Worm (Caenorhabditis elegans) whole organism, mixed stage, embryonic: ENCODE measurements around the gene daf-31.

Source experiments
- M03D4.4 ChIP-seq: sonication (generic microtip); optimal IDR thresholded peaks from 2 replicates; lab custom pipeline; 2017; ENCODE audit warnings: mild to moderate bottlenecking, missing genetic modification characterization, missing compliant biosample characterization
- bed-3 ChIP-seq: fragments of 200-800 bp; sonication (Bioruptor generic); optimal IDR thresholded peaks from 3 replicates; lab custom pipeline; 2018; ENCODE audit warnings: mild to moderate bottlenecking, missing genetic modification characterization, moderate library complexity, missing compliant biosample characterization
- blmp-1 ChIP-seq: fragments of 150-350 bp; optimal IDR thresholded peaks from 2 replicates; lab custom pipeline; 2014; ENCODE audit warnings: missing biosample characterization, missing genetic modification characterization
- ceh-39 ChIP-seq: fragments of 150-350 bp; optimal IDR thresholded peaks from 2 replicates; lab custom pipeline; 2014; ENCODE audit warnings: missing biosample characterization, missing genetic modification characterization
- ceh-83 ChIP-seq: fragments of 200-800 bp; sonication (Bioruptor generic); optimal IDR thresholded peaks from 2 replicates; lab custom pipeline; 2018; ENCODE audit warnings: mild to moderate bottlenecking, missing genetic modification characterization, missing compliant biosample characterization
- ces-1 ChIP-seq: fragments of 150-350 bp; optimal IDR thresholded peaks from 2 replicates; lab custom pipeline; 2014; ENCODE audit warnings: missing biosample characterization, missing genetic modification reagents, missing genetic modification characterization
- elt-1 ChIP-seq: sonication (generic microtip); optimal IDR thresholded peaks from 2 replicates; lab custom pipeline; 2017; ENCODE audit warnings: missing genetic modification characterization, mild to moderate bottlenecking, missing compliant biosample characterization, antibody characterized with exemption, moderate library complexity, borderline replicate concordance; ENCODE audit not compliant: insufficient read depth
- elt-3 ChIP-seq: fragments of 150-350 bp; optimal IDR thresholded peaks from 2 replicates; lab custom pipeline; 2014; ENCODE audit warnings: missing biosample characterization, missing genetic modification characterization
- flh-1 ChIP-seq: fragments of 200-800 bp; sonication (Bioruptor generic); optimal IDR thresholded peaks from 2 replicates; lab custom pipeline; 2018; ENCODE audit warnings: mild to moderate bottlenecking, missing genetic modification characterization, moderate library complexity, missing compliant biosample characterization
- ham-2 ChIP-seq: fragments of 200-800 bp; sonication (Bioruptor generic); optimal IDR thresholded peaks from 2 replicates; lab custom pipeline; 2018; ENCODE audit warnings: mild to moderate bottlenecking, missing genetic modification characterization, missing compliant biosample characterization
- hlh-1 ChIP-seq: fragments of 150-350 bp; optimal IDR thresholded peaks from 2 replicates; lab custom pipeline; 2014; ENCODE audit warnings: missing biosample characterization, missing genetic modification reagents, missing genetic modification characterization
- lin-13 ChIP-seq: fragments of 150-350 bp; optimal IDR thresholded peaks from 2 replicates; lab custom pipeline; 2014; ENCODE audit warnings: missing biosample characterization, missing genetic modification characterization
- lsy-2 ChIP-seq: fragments of 150-350 bp; optimal IDR thresholded peaks from 2 replicates; lab custom pipeline; 2014; ENCODE audit warnings: missing biosample characterization, missing genetic modification characterization
- mep-1 ChIP-seq: fragments of 150-350 bp; optimal IDR thresholded peaks from 2 replicates; lab custom pipeline; 2017; ENCODE audit warnings: missing biosample characterization, missing genetic modification reagents, missing genetic modification characterization, inconsistent platforms
- mls-2 ChIP-seq: sonication (generic microtip); optimal IDR thresholded peaks from 2 replicates; lab custom pipeline; 2016; ENCODE audit warnings: mild to moderate bottlenecking, missing genetic modification characterization, moderate library complexity, missing compliant biosample characterization
- nhr-2 ChIP-seq: fragments of 150-350 bp; optimal IDR thresholded peaks from 2 replicates; lab custom pipeline; 2014; ENCODE audit warnings: missing biosample characterization, missing genetic modification characterization
- nhr-237 ChIP-seq: fragments of 150-350 bp; optimal IDR thresholded peaks from 2 replicates; lab custom pipeline; 2014; ENCODE audit warnings: missing biosample characterization, missing genetic modification characterization
- nhr-28 ChIP-seq: fragments of 150-350 bp; optimal IDR thresholded peaks from 2 replicates; lab custom pipeline; 2014; ENCODE audit warnings: missing biosample characterization, missing genetic modification characterization
- nhr-76 ChIP-seq: sonication (generic microtip); optimal IDR thresholded peaks from 2 replicates; lab custom pipeline; 2017; ENCODE audit warnings: missing biosample characterization, missing genetic modification characterization
- pha-4 ChIP-seq: fragments of 150-350 bp; optimal IDR thresholded peaks from 2 replicates; lab custom pipeline; 2018; ENCODE audit warnings: missing biosample characterization, missing genetic modification reagents, missing genetic modification characterization
- sem-2 ChIP-seq: fragments of 200-800 bp; sonication (Bioruptor generic); optimal IDR thresholded peaks from 2 replicates; lab custom pipeline; 2018; ENCODE audit warnings: mild to moderate bottlenecking, missing genetic modification characterization, missing compliant biosample characterization
- snpc-4 ChIP-seq: fragments of 150-350 bp; optimal IDR thresholded peaks from 2 replicates; lab custom pipeline; 2014; ENCODE audit warnings: missing biosample characterization, missing genetic modification characterization
- sptf-1 ChIP-seq: sonication (generic microtip); optimal IDR thresholded peaks from 2 replicates; lab custom pipeline; 2017; ENCODE audit warnings: mild to moderate bottlenecking, missing genetic modification characterization, moderate library complexity, missing compliant biosample characterization
- tbx-8 ChIP-seq: fragments of 200-800 bp; sonication (Bioruptor generic); optimal IDR thresholded peaks from 2 replicates; lab custom pipeline; 2018; ENCODE audit warnings: mild to moderate bottlenecking, missing genetic modification characterization, moderate library complexity, missing compliant biosample characterization
- unc-120 ChIP-seq: sonication (generic microtip); optimal IDR thresholded peaks from 2 replicates; lab custom pipeline; 2017; ENCODE audit warnings: missing genetic modification characterization, missing compliant biosample characterization; ENCODE audit not compliant: poor library complexity, severe bottlenecking
- unc-39 ChIP-seq: fragments of 150-350 bp; optimal IDR thresholded peaks from 2 replicates; lab custom pipeline; 2014; ENCODE audit warnings: missing biosample characterization, missing genetic modification characterization
- unc-62 ChIP-seq: fragments of 150-350 bp; optimal IDR thresholded peaks from 2 replicates; lab custom pipeline; 2014; ENCODE audit warnings: missing biosample characterization, missing genetic modification reagents, missing genetic modification characterization
- ztf-11 ChIP-seq: fragments of 150-350 bp; optimal IDR thresholded peaks from 2 replicates; lab custom pipeline; 2014; ENCODE audit warnings: missing biosample characterization, missing genetic modification characterization

daf-31 gene

ce11 chrIV:8276609-8277008, 13.5 kb upstream of the daf-31 start, which contains the start of gene K07H8.12:
Gene K07H8.12, minus strand, starts transcription at chrIV:8276709.
- TF ChIP-seq unc-120 (tag; lab: Kevin White, UChicago), result no peak
- no peak for TF ChIP-seq elt-1 (tag; lab: Kevin White, UChicago)
- TF ChIP-seq nhr-2 (tag; lab: Kevin White, UChicago), result no peak

- no peak for TF ChIP-seq mls-2 (tag; lab: Kevin White, UChicago)
- no peak for TF ChIP-seq unc-120 (tag; lab: Kevin White, UChicago)
- TF ChIP-seq unc-39 (tag; lab: Kevin White, UChicago), result no peak
- TF ChIP-seq unc-62 (GFP tag; lab: Kevin White, UChicago), result no peak
- no peak for TF ChIP-seq snpc-4 (tag; lab: Kevin White, UChicago)
- no peak for TF ChIP-seq lin-13 (tag; lab: Kevin White, UChicago)
- TF ChIP-seq ceh-39 (tag; lab: Kevin White, UChicago), result no peak
These were observed 6.9 kb upstream of the daf-31 start for ce11 chrIV:8283214-8283613.

ce11 chrIV:8286352-8286751, 3.7 kb upstream of the daf-31 start, which contains the start of gene K07H8.9:
Gene K07H8.9, minus strand, starts transcription at chrIV:8286476.
- TF ChIP-seq nhr-76 (tag; lab: Kevin White, UChicago) (no peak), bed-3 (no peak), lin-13 (tag; lab: Kevin White, UChicago) (no peak), mep-1 (tag; lab: Kevin White, UChicago) (no peak), sptf-1 (tag; lab: Kevin White, UChicago) (no peak), ceh-39 (tag; lab: Kevin White, UChicago) (no peak), snpc-4 (tag; lab: Kevin White, UChicago) (no peak), nhr-237 (tag; lab: Kevin White, UChicago) (no peak), elt-3 (no peak)
- TF ChIP-seq, all 35 proteins: peak for 0

- TF ChIP-seq unc-120 (tag; lab: Kevin White, UChicago), result no peak
- no peak for TF ChIP-seq elt-1 (tag; lab: Kevin White, UChicago)
- no peak for TF ChIP-seq ceh-83 (GFP tag; lab: Kevin White, UChicago)
- no peak for TF ChIP-seq nhr-28
These were observed 2.8 kb upstream of the daf-31 start for ce11 chrIV:8287287-8287686.

ce11 chrIV:8289105-8289504, 968 bp upstream of the daf-31 start:
- TF ChIP-seq nhr-28 (no peak), hlh-1 (tag; lab: Kevin White, UChicago) (no peak), lsy-2 (no peak)

- TF ChIP-seq ztf-11 (no peak), unc-62 (GFP tag; lab: Kevin White, UChicago) (no peak), nhr-76 (tag; lab: Kevin White, UChicago) (no peak), lsy-2 (no peak), lin-13 (tag; lab: Kevin White, UChicago) (no peak), unc-39 (tag; lab: Kevin White, UChicago) (no peak), M03D4.4 (no peak)
- TF ChIP-seq, all 35 proteins: peak for 0
These were observed 731 bp upstream of the daf-31 start, which contains the start of gene nucl-1 for ce11 chrIV:8289505-8289579. Gene nucl-1, minus strand, starts transcription at chrIV:8289530.

- TF ChIP-seq hlh-1 (tag; lab: Kevin White, UChicago), result no peak
- no peak for TF ChIP-seq tbx-8 (GFP tag; lab: Kevin White, UChicago)
- no peak for TF ChIP-seq M03D4.4
- no peak for TF ChIP-seq elt-3
- no peak for TF ChIP-seq unc-62 (GFP tag; lab: Kevin White, UChicago)
- TF ChIP-seq nhr-2 (tag; lab: Kevin White, UChicago), result no peak
- no peak for TF ChIP-seq ham-2
- no peak for TF ChIP-seq flh-1 (GFP tag; lab: Kevin White, UChicago)
- no peak for TF ChIP-seq ces-1 (GFP tag; lab: Kevin White, UChicago)
- TF ChIP-seq snpc-4 (tag; lab: Kevin White, UChicago), result no peak
- no peak for TF ChIP-seq sem-2
- no peak for TF ChIP-seq ceh-83 (GFP tag; lab: Kevin White, UChicago)
- no peak for TF ChIP-seq mep-1 (tag; lab: Kevin White, UChicago)
- TF ChIP-seq lin-13 (tag; lab: Kevin White, UChicago), result no peak
- TF ChIP-seq bed-3, result no peak
- TF ChIP-seq blmp-1 (tag; lab: Kevin White, UChicago), result no peak
- no peak for TF ChIP-seq pha-4 (tag; lab: Kevin White, UChicago)
- no peak for TF ChIP-seq lsy-2
These were observed 1.2 kb downstream of the daf-31 start, which contains the start of gene K07H8.2 for ce11 chrIV:8291232-8291631. Gene K07H8.2, plus strand, starts transcription at chrIV:8291532.
